Worm (Caenorhabditis elegans): Measurements from ENCODE around the gene glna-1.

The glna-1 gene

DNA sequence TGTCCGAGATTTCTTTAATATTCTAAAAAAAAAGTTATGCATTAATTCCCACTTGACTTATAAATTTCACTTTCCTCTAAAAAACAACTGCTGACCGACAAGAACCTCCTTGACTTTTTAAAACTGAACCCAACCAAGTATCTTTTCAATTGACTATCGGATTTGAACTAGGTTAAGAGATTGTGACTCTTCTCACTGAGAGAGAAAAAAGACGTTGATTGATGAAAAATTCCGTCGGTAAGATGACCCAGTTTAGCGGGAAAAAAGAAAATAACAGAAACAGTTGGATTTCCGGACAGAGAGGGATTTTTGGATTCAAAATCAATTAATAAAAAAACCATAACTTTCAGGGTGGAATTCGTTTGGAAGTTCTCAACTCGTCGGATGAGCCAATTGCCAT, 26.8 kb downstream of the glna-1 start:
- TF ChIP-seq hlh-26 (GFP tag; conservative IDR thresholded peaks at IDR 0.05) (no peak), chd-7 (tag; optimal IDR thresholded peaks at IDR 0.05) (no peak), hrde-1 (tag; optimal IDR thresholded peaks at IDR 0.05; ENCODE audit: borderline replicate concordance) (no peak), lin-40 (tag; optimal IDR thresholded peaks at IDR 0.05) (no peak), F57A8.1 (GFP tag; optimal IDR thresholded peaks at IDR 0.05) (no peak), attf-6 (GFP tag; IDR thresholded peaks at IDR 0.05) (no peak), ekl-4 (GFP tag; IDR thresholded peaks at IDR 0.05) (no peak), sdz-38 (tag; optimal IDR thresholded peaks at IDR 0.05) (no peak), bed-2 (GFP tag; IDR thresholded peaks at IDR 0.05) (no peak), nhr-90 (tag; optimal IDR thresholded peaks at IDR 0.05) (no peak), attf-5 (GFP tag; optimal IDR thresholded peaks at IDR 0.05) (no peak)

DNA sequence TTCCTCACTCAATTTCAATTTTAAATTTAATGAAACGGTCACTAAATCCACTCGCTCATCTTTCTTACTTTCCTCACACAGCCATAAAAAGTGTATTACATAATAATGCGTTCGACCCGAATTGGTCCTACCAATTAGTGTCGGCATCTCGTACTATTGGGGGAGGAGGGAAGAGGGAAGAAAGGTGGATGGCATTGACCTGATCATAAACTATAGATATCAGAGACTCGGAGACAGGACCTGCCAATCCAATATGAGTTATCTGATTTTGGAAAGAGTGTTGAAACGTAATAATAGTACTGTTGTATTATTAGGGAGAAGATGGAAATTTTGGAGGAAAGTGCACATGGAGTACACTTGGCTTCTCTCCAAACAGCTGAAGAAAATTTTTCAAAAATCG, 27.4 kb downstream of the glna-1 start:
- no peak for TF ChIP-seq dpl-1 (GFP tag; optimal IDR thresholded peaks at IDR 0.05)
- TF ChIP-seq unc-62 (GFP tag; optimal IDR thresholded peaks at IDR 0.05): peak; percentile 1

DNA sequence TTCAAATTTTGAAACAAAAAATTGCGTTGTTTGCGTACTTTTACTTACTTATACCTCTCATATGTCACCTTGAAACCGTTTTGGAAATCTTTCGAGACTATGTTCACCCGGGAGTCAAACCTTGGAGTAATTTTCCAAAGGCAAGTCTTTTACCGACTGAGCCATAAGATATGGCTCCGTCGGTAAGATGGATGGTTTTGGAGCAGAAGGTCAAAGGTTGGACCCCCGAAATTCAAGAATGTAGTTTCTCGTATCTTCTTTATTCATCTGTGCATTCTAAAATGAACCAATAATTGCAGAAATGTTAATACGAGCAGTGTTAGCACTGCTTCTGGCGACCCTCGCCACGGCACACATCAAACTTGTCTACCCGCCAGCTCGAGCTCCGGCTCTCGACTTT, 28.1 kb downstream of the glna-1 start, which contains the start of gene C09F9.2:
TSS of gene C09F9.2 (plus strand) at position 301 of the 400 bp plus-strand sequence.
- no peak for TF ChIP-seq akir-1 (GFP tag; optimal IDR thresholded peaks at IDR 0.05)
- TF ChIP-seq ZK185.1 (tag; optimal IDR thresholded peaks at IDR 0.05; ENCODE audit: poor library complexity, severe bottlenecking): no peak
- peak; percentile 24; the same call in 1 of the 2 replicates for TF ChIP-seq zfh-2 (GFP tag; conservative IDR thresholded peaks at IDR 0.05)
- TF ChIP-seq ets-4 (GFP tag; optimal IDR thresholded peaks at IDR 0.05): no peak

DNA sequence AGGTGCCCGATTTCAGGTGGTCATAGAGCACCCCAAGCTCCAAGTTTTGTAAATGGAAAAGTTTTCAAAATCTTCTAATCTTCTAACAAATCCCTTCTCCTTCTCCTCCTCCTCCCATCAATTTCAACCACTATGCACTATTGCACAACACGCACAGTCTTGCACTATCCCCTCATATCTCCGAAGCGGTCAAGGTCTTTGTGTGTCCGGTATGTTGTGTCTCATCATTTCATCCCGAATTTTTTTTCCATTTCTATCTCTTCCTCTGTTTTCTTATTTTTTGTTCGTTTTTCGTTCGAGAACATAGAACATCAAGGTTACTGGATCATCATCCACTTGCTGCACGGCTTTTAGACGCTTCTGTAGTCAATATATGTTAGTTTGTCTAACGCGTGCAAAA, 29.1 kb downstream of the glna-1 start:
- TF ChIP-seq chd-7 (tag; optimal IDR thresholded peaks at IDR 0.05) (no peak), unc-130 (GFP tag; optimal IDR thresholded peaks at IDR 0.05) (no peak), cebp-2 (GFP tag; IDR thresholded peaks at IDR 0.05) (no peak), ceh-40 (GFP tag; IDR thresholded peaks at IDR 0.05) (no peak), ceh-58 (GFP tag; IDR thresholded peaks at IDR 0.05) (no peak), hsf-1 (GFP tag; IDR thresholded peaks at IDR 0.05) (no peak), ztf-22 (GFP tag; optimal IDR thresholded peaks at IDR 0.05) (no peak), Y79H2A.3 (GFP tag; conservative IDR thresholded peaks at IDR 0.05) (no peak), Y53F4B.3 (GFP tag; IDR thresholded peaks at IDR 0.05) (no peak), hmg-1.2 (GFP tag; IDR thresholded peaks at IDR 0.05) (no peak), attf-3 (GFP tag; conservative IDR thresholded peaks at IDR 0.05) (no peak)

DNA sequence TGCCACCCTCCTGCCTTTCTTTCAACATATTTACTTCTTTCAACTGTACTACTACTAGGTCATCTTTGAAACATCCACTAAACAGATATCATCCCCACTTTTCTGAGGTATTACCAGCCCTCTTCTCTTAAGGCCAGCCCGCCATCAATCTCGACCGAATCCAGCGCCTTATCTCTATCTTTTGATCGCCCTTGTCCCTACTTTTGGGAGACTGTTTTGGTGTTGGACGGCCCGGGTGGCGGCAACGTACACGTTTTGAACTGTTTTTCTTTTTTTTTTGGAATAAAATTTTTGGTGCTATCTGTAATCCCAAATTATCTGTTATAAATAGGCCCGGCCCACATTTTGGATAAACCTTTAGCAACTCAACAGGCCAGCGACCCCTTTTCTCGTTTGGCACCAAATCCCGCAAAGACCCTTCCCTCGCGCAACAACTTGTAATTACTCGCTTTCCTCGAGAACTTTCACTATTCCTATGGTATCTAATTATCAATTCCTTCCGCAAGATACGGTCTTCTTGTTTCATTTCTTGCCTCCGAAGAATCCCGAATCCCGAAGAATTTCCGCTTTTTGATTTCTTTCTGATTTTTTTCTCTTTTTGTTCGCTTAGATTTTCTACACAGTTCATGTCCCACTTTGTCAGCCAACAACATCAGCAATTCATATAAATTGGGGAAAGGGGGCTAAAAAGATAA, 29.9 kb downstream of the glna-1 start:
- no peak for TF ChIP-seq rcor-1 (GFP tag; IDR thresholded peaks at IDR 0.05)
- no peak for TF ChIP-seq F49E8.2 (tag; optimal IDR thresholded peaks at IDR 0.05; ENCODE audit: insufficient read depth)
- TF ChIP-seq ztf-22 (GFP tag; optimal IDR thresholded peaks at IDR 0.05): no peak

DNA sequence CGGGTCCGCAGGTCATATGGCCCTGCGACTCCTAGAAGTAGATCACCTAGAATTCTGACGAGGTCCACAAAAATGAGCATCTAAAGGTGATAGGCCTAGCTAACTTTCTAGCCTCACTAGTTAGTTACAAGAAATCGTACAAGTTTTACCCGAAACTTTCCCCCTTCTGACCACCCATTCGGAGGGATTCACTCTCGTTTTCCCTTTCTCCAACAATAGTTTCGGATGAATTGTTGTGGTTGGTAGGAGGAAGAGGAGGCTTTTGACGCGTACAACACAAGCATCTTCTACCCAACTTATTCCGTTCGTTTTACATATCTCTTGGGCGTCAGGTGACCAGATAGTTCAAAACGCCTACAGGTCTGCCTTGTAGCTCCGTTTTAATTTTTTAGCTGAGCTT, 31.7 kb downstream of the glna-1 start:
- no peak for TF ChIP-seq tlf-1 (GFP tag; optimal IDR thresholded peaks at IDR 0.05)
- no peak for TF ChIP-seq dox-1 (GFP tag; IDR thresholded peaks at IDR 0.05)
- TF ChIP-seq attf-3 (GFP tag; conservative IDR thresholded peaks at IDR 0.05): no peak
- TF ChIP-seq mes-4 (tag; optimal IDR thresholded peaks at IDR 0.05): no peak
- TF ChIP-seq nhr-179 (tag; optimal IDR thresholded peaks at IDR 0.05): no peak
- no peak for TF ChIP-seq sea-2 (GFP tag; IDR thresholded peaks at IDR 0.05)
- no peak for TF ChIP-seq hmg-20 (GFP tag; IDR thresholded peaks at IDR 0.05)
- TF ChIP-seq C06A6.2 (GFP tag; conservative IDR thresholded peaks at IDR 0.05): no peak
- no peak for TF ChIP-seq Y53G8AR.9 (GFP tag; conservative IDR thresholded peaks at IDR 0.05)
- TF ChIP-seq nhr-27 (tag; optimal IDR thresholded peaks at IDR 0.05): no peak
